Fruit fly (Drosophila melanogaster) whole organism, adult: ENCODE measurements around the gene CG44422.

Experiments
- CG11617 ChIP-seq: fragments of 200-800 bp; sonication (Bioruptor generic); optimal IDR thresholded peaks from 2 replicates; lab custom pipeline; 2017; ENCODE audit warnings: mild to moderate bottlenecking, missing biosample characterization, missing genetic modification reagents, missing genetic modification characterization
- CG12768 ChIP-seq: fragments of 200-800 bp; sonication (Bioruptor generic); optimal IDR thresholded peaks from 2 replicates; lab custom pipeline; 2017; ENCODE audit warnings: missing biosample characterization, missing genetic modification characterization, mild to moderate bottlenecking, moderate library complexity, missing genetic modification reagents
- CG1620 ChIP-seq: fragments of 200-800 bp; sonication (Bioruptor generic); optimal IDR thresholded peaks from 2 replicates; lab custom pipeline; 2016; ENCODE audit warnings: missing biosample characterization, missing genetic modification characterization
- CG5204 ChIP-seq: fragments of 200-800 bp; sonication (Bioruptor generic); optimal IDR thresholded peaks from 2 replicates; lab custom pipeline; 2016; ENCODE audit warnings: missing biosample characterization, missing genetic modification characterization
- CG7045 ChIP-seq: fragments of 200-800 bp; sonication (Bioruptor generic); optimal IDR thresholded peaks from 2 replicates; lab custom pipeline; 2017; ENCODE audit warnings: missing biosample characterization, mild to moderate bottlenecking, missing genetic modification characterization
- CG7101 ChIP-seq: fragments of 200-800 bp; sonication (Bioruptor generic); optimal IDR thresholded peaks from 2 replicates; lab custom pipeline; 2018; ENCODE audit warnings: missing biosample characterization, mild to moderate bottlenecking, missing genetic modification characterization, moderate library complexity
- Crg-1 ChIP-seq: fragments of 200-800 bp; sonication (Bioruptor generic); optimal IDR thresholded peaks from 2 replicates; lab custom pipeline; 2016; ENCODE audit warnings: missing biosample characterization, missing genetic modification characterization
- bab1 ChIP-seq: fragments of 200-800 bp; sonication (Bioruptor generic); optimal IDR thresholded peaks from 3 replicates; lab custom pipeline; 2019; ENCODE audit warnings: missing biosample characterization, mild to moderate bottlenecking, missing genetic modification characterization, moderate library complexity
- cnc ChIP-seq, 2 experiments: fragments of >200 bp; optimal IDR thresholded peaks; 2 replicates each; lab custom pipeline; 2017
- pad ChIP-seq: fragments of 200-800 bp; sonication (Bioruptor generic); optimal IDR thresholded peaks from 3 replicates; lab custom pipeline; 2017; ENCODE audit warnings: missing biosample characterization, missing genetic modification characterization, mild to moderate bottlenecking, moderate library complexity, missing genetic modification reagents
- tj ChIP-seq: fragments of 200-800 bp; sonication (Bioruptor generic); optimal IDR thresholded peaks from 3 replicates; lab custom pipeline; 2017; ENCODE audit warnings: missing biosample characterization, mild to moderate bottlenecking, missing genetic modification characterization, moderate library complexity

DNA sequence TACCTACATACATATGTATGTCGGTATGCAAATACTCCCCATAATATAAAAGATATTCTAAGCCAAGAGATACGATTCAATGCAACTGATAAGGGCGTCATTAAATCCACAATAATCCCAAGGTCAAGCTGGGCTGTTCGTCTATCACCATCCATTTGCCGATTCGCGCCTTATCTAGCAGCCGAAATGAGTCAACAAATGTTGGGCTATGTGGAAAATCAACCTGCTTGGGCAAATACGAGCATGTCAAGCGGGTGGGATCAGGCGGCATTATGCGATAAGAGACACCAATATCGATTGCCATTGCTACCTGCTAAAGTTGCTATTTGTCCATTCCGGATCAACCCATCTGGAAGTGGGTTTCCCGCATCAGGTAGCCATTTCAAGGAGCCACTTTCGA is 20.1 kb upstream of the CG44422 start:
- TF ChIP-seq CG5204 (GFP tag; lab: Kevin White, UChicago) = no peak
- TF ChIP-seq CG1620 (GFP tag; lab: Kevin White, UChicago) = no peak
- TF ChIP-seq Crg-1 (GFP tag; lab: Kevin White, UChicago) = no peak
- no peak for TF ChIP-seq tj (GFP tag; lab: Kevin White, UChicago)
- no peak for TF ChIP-seq bab1
- TF ChIP-seq CG12768 (GFP tag; lab: Kevin White, UChicago) = no peak
- TF ChIP-seq CG11617 (GFP tag; lab: Kevin White, UChicago) = no peak
- no peak for TF ChIP-seq pad (GFP tag; lab: Kevin White, UChicago)
- no peak for TF ChIP-seq CG7101
- TF ChIP-seq CG7045 = no peak
- no peak for TF ChIP-seq cnc (optimal IDR thresholded peaks at IDR 0.05; lab: Kevin White, UChicago)
